Worm (Caenorhabditis elegans): ENCODE measurements around the gene R02F2.1.

R02F2.1 gene

ce11 chrIII:5483738-5484315 lies 17.9 kb upstream of the R02F2.1 start, which contains the start of the genes R02F2.7 and R02F2.4:
R02F2.7 (minus strand) TSS chrIII:5483773.
R02F2.4 (plus strand) TSS chrIII:5484289.
- TF ChIP-seq nhr-21 (tag; optimal IDR thresholded peaks at IDR 0.05) (no peak), ztf-1 (GFP tag; conservative IDR thresholded peaks at IDR 0.05) (no peak), gmeb-1 (tag; optimal IDR thresholded peaks at IDR 0.05) (peak; percentile 87), lin-11 (tag; optimal IDR thresholded peaks at IDR 0.05) (no peak), F13H6.1 (tag; optimal IDR thresholded peaks at IDR 0.05) (no peak), C34F6.9 (tag; optimal IDR thresholded peaks at IDR 0.05) (peak; percentile 25), nhr-23 (tag; optimal IDR thresholded peaks at IDR 0.05) (no peak), alr-1 (tag; optimal IDR thresholded peaks at IDR 0.05) (no peak), sem-4 (tag; optimal IDR thresholded peaks at IDR 0.05) (no peak), nhr-12 (tag; optimal IDR thresholded peaks at IDR 0.05) (no peak), ceh-16 (tag; optimal IDR thresholded peaks at IDR 0.05) (no peak), ama-1 (optimal IDR thresholded peaks at IDR 0.05) (no peak), mab-5 (tag; optimal IDR thresholded peaks at IDR 0.05) (no peak), R02D3.7 (tag; optimal IDR thresholded peaks at IDR 0.05) (no peak), lin-13 (GFP tag; optimal IDR thresholded peaks at IDR 0.05) (no peak), elt-1 (tag; optimal IDR thresholded peaks at IDR 0.05) (no peak), zag-1 (tag; optimal IDR thresholded peaks at IDR 0.05) (no peak), sma-9 (GFP tag; optimal IDR thresholded peaks at IDR 0.05) (no peak), sma-9 (tag; optimal IDR thresholded peaks at IDR 0.05) (no peak), crh-2 (tag; optimal IDR thresholded peaks at IDR 0.05) (no peak), elt-3 (tag; optimal IDR thresholded peaks at IDR 0.05) (no peak), snpc-4 (tag; optimal IDR thresholded peaks at IDR 0.05) (no peak), lsy-2 (tag; optimal IDR thresholded peaks at IDR 0.05) (peak in 1 of 2 experiments; percentile 34), dmd-4 (tag; optimal IDR thresholded peaks at IDR 0.05) (no peak), nhr-6 (tag; optimal IDR thresholded peaks at IDR 0.05) (no peak), unc-39 (tag; optimal IDR thresholded peaks at IDR 0.05) (no peak), egl-27 (tag; optimal IDR thresholded peaks at IDR 0.05) (no peak), sma-3 (GFP tag; optimal IDR thresholded peaks at IDR 0.05) (no peak), nhr-237 (tag; optimal IDR thresholded peaks at IDR 0.05) (no peak), peb-1 (tag; optimal IDR thresholded peaks at IDR 0.05) (no peak), ZK546.5 (tag; optimal IDR thresholded peaks at IDR 0.05) (no peak), unc-62 (GFP tag; optimal IDR thresholded peaks at IDR 0.05) (no peak), nhr-11 (tag; optimal IDR thresholded peaks at IDR 0.05) (no peak), unc-55 (GFP tag; optimal IDR thresholded peaks at IDR 0.05) (peak; percentile 49), mdl-1 (tag; optimal IDR thresholded peaks at IDR 0.05) (no peak), ceh-82 (tag; optimal IDR thresholded peaks at IDR 0.05) (no peak)

ce11 chrIII:5486345-5486744 lies 15.3 kb upstream of the R02F2.1 start:
- TF ChIP-seq blmp-1 (tag; optimal IDR thresholded peaks at IDR 0.05; ENCODE audit: insufficient read depth) (no peak), nhr-6 (tag; optimal IDR thresholded peaks at IDR 0.05) (no peak), nhr-11 (tag; optimal IDR thresholded peaks at IDR 0.05) (no peak), dmd-4 (tag; optimal IDR thresholded peaks at IDR 0.05) (no peak), mdl-1 (tag; optimal IDR thresholded peaks at IDR 0.05) (no peak), ama-1 (optimal IDR thresholded peaks at IDR 0.05) (no peak), sem-4 (tag; optimal IDR thresholded peaks at IDR 0.05) (no peak), R02D3.7 (tag; optimal IDR thresholded peaks at IDR 0.05) (no peak), Y55F3AM.14 (GFP tag; optimal IDR thresholded peaks at IDR 0.05) (no peak)

- TF ChIP-seq mbf-1 (tag; optimal IDR thresholded peaks at IDR 0.05) (no peak), nhr-21 (tag; optimal IDR thresholded peaks at IDR 0.05) (no peak), gmeb-1 (tag; optimal IDR thresholded peaks at IDR 0.05) (no peak), sem-4 (tag; optimal IDR thresholded peaks at IDR 0.05) (no peak)
Observed at ce11 chrIII:5487087-5487603, 14.5 kb upstream of the R02F2.1 start, which contains the start of gene osg-1. osg-1 (plus strand) TSS chrIII:5487553.

All from whole organism, L2 larva.